Worm (Caenorhabditis elegans) whole organism, young adult: Measurements from ENCODE around the gene Y17D7C.6.

Experiments used
- T07F8.4 ChIP-seq: sonication (generic microtip); optimal IDR thresholded peaks from 2 replicates; lab custom pipeline; 2016; ENCODE audit warnings: mild to moderate bottlenecking, missing genetic modification characterization, moderate library complexity, missing compliant biosample characterization
- attf-5 ChIP-seq: fragments of 200-800 bp; sonication (Bioruptor generic); optimal IDR thresholded peaks from 2 replicates; lab custom pipeline; 2018; ENCODE audit warnings: mild to moderate bottlenecking, missing genetic modification characterization, missing compliant biosample characterization
- egl-18 ChIP-seq: fragments of 200-800 bp; sonication (Bioruptor generic); IDR thresholded peaks from 2 replicates; pipeline ENCODE4 v1.3.6; 2022; ENCODE audit warnings: missing genetic modification reagents, missing genetic modification characterization, missing compliant biosample characterization
- rec-8 ChIP-seq, 2 experiments: sonication (generic microtip); optimal IDR thresholded peaks; 2 replicates each; lab custom pipeline; 2016; ENCODE audit warnings: mild to moderate bottlenecking in 2 of 2, missing genetic modification characterization in 2 of 2, missing genetic modification reagents in 2 of 2, missing genotype in 2 of 2, missing biosample characterization in 1 of 2, missing compliant biosample characterization in 1 of 2, moderate library complexity in 1 of 2
- snpc-3.4 ChIP-seq: sonication (generic microtip); optimal IDR thresholded peaks from 2 replicates; lab custom pipeline; 2017; ENCODE audit warnings: missing genetic modification characterization, mild to moderate bottlenecking, missing compliant biosample characterization, antibody characterized with exemption, moderate library complexity, missing genotype, missing genetic modification reagents
- snpc-4 ChIP-seq, 5 experiments: fragments of 150-350 bp in 1 of 5; sonication (generic microtip) in 4 of 5; optimal IDR thresholded peaks; 2 replicates each; lab custom pipeline; 2014 to 2018; ENCODE audit warnings: missing genetic modification characterization in 5 of 5, missing biosample characterization in 3 of 5, antibody characterized with exemption in 2 of 5, mild to moderate bottlenecking in 2 of 5, missing compliant biosample characterization in 2 of 5, missing genotype in 2 of 5, moderate library complexity in 2 of 5, missing genetic modification reagents in 1 of 5

DNA sequence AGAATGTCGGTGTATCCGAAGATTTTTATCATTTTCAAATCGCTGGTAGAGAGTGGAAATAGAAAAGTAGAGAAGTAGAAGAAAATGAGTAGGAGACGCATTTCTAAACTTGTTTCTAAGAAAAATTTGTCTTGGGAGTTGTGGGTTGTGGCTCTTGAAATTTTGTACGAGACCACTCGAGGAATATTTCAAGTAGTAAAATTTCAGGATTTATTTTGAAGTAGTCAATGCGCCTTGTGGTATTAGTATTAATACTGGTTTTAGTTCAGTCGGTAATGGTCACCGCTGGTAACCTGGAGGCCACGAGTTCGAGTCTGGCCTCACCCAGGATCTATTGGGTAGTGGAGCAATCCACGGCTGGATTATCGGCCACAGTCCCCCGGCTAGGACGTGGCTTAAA lies 39.1 kb downstream of the Y17D7C.6 start, which contains the start of gene clec-252:
- no peak for TF ChIP-seq rec-8 (tag; optimal IDR thresholded peaks at IDR 0.05; lab: Kevin White, UChicago)
- no peak for TF ChIP-seq attf-5 (GFP tag; lab: Kevin White, UChicago)
- no peak for TF ChIP-seq egl-18 (GFP tag; lab: Robert Waterston, UW)
- no peak for TF ChIP-seq snpc-4 (GFP tag; optimal IDR thresholded peaks at IDR 0.05; lab: Kevin White, UChicago)
- TF ChIP-seq snpc-4 (tag; optimal IDR thresholded peaks at IDR 0.05; lab: Kevin White, UChicago) = no peak
- TF ChIP-seq snpc-3.4 (tag; lab: Kevin White, UChicago) = no peak
- no peak for TF ChIP-seq T07F8.4
